Fruit fly (Drosophila melanogaster) whole organism, embryonic: ENCODE data around the gene sage.
A peak's percentile ranks its signal among the peaks of the same experiment; 100 is the strongest.

Experiments used
- BEAF-32 ChIP-seq: fragments of 200-800 bp; sonication (Bioruptor generic); optimal IDR thresholded peaks from 3 replicates; lab custom pipeline; 2017; ENCODE audit warnings: missing biosample characterization, missing genetic modification characterization, mild to moderate bottlenecking, moderate library complexity, missing genetic modification reagents
- CG11093 ChIP-seq: fragments of 200-800 bp; sonication (Bioruptor generic); IDR thresholded peaks from 3 replicates; pipeline ENCODE4 v1.3.6; 2022; ENCODE audit warnings: missing biosample characterization, missing genetic modification characterization
- CG11560 ChIP-seq: fragments of 200-800 bp; sonication (Bioruptor generic); IDR thresholded peaks from 3 replicates; pipeline ENCODE4 v1.3.6; 2022; ENCODE audit warnings: missing biosample characterization, missing genetic modification characterization
- CG13123 ChIP-seq: fragments of 200-800 bp; sonication (Bioruptor generic); optimal IDR thresholded peaks from 2 replicates; lab custom pipeline; 2016; ENCODE audit warnings: missing biosample characterization, missing genetic modification characterization
- CG15696 ChIP-seq: fragments of 200-800 bp; sonication (Bioruptor generic); optimal IDR thresholded peaks from 2 replicates; lab custom pipeline; 2019; ENCODE audit warnings: missing biosample characterization, mild to moderate bottlenecking, missing genetic modification characterization, moderate library complexity
- CG16779 ChIP-seq: fragments of 200-800 bp; sonication (Bioruptor generic); IDR thresholded peaks from 2 replicates; pipeline ENCODE4 v1.3.6; 2022; ENCODE audit warnings: missing biosample characterization, missing genetic modification characterization
- CG16863 ChIP-seq: fragments of 200-800 bp; sonication (Bioruptor generic); optimal IDR thresholded peaks from 3 replicates; lab custom pipeline; 2016; ENCODE audit warnings: missing biosample characterization, missing genetic modification characterization
- CG18011 ChIP-seq: fragments of 200-800 bp; sonication (Bioruptor generic); optimal IDR thresholded peaks from 2 replicates; lab custom pipeline; 2017; ENCODE audit warnings: missing biosample characterization, missing genetic modification characterization, mild to moderate bottlenecking, moderate library complexity, missing genotype
- CG1832 ChIP-seq: fragments of 200-800 bp; sonication (Bioruptor generic); optimal IDR thresholded peaks from 2 replicates; lab custom pipeline; 2017; ENCODE audit warnings: missing biosample characterization, mild to moderate bottlenecking, missing genetic modification characterization, inconsistent platforms
- CG18599 ChIP-seq: fragments of 200-800 bp; sonication (Bioruptor generic); optimal IDR thresholded peaks from 3 replicates; lab custom pipeline; 2017; ENCODE audit warnings: missing biosample characterization, missing genetic modification characterization, mild to moderate bottlenecking, moderate library complexity, missing genetic modification reagents
- CG2129 ChIP-seq: fragments of 200-800 bp; sonication (Bioruptor generic); IDR thresholded peaks from 2 replicates; pipeline ENCODE4 v1.3.6; 2022; ENCODE audit warnings: missing biosample characterization, missing genetic modification characterization; ENCODE audit not compliant: partially characterized antibody
- CG2202 ChIP-seq: fragments of 200-800 bp; sonication (Bioruptor generic); optimal IDR thresholded peaks from 2 replicates; lab custom pipeline; 2018; ENCODE audit warnings: missing biosample characterization, mild to moderate bottlenecking, missing genetic modification characterization
- CG30431 ChIP-seq: fragments of 200-800 bp; sonication (Bioruptor generic); optimal IDR thresholded peaks from 2 replicates; lab custom pipeline; 2017; ENCODE audit warnings: missing biosample characterization, missing genetic modification characterization
- CG32772 ChIP-seq: fragments of 200-800 bp; sonication (Bioruptor generic); IDR thresholded peaks from 2 replicates; pipeline ENCODE4 v1.3.6; 2022; ENCODE audit warnings: missing biosample characterization, missing genetic modification characterization
- CG3726 ChIP-seq: fragments of 200-800 bp; sonication (Bioruptor generic); IDR thresholded peaks from 3 replicates; pipeline ENCODE4, ENCODE4 v1.3.6; 2022; ENCODE audit warnings: missing biosample characterization, missing genetic modification characterization
- CG4404 ChIP-seq: fragments of 200-800 bp; sonication (Bioruptor generic); IDR thresholded peaks from 2 replicates; pipeline ENCODE4 v1.3.6; 2022; ENCODE audit warnings: missing biosample characterization, missing genetic modification characterization
- CG4730 ChIP-seq: fragments of 200-800 bp; sonication (Bioruptor generic); IDR thresholded peaks from 2 replicates; pipeline ENCODE4 v1.3.6; 2022; ENCODE audit warnings: missing biosample characterization, missing genetic modification characterization
- CG6272 ChIP-seq: fragments of 200-800 bp; sonication (Bioruptor generic); IDR thresholded peaks from 2 replicates; pipeline ENCODE4 v1.3.6; 2022; ENCODE audit warnings: missing biosample characterization, missing genetic modification characterization
- CG6689 ChIP-seq: fragments of 200-800 bp; sonication (Bioruptor generic); IDR thresholded peaks from 2 replicates; pipeline ENCODE4 v1.3.6; 2022; ENCODE audit warnings: missing biosample characterization, missing genetic modification characterization
- CG7372 ChIP-seq: fragments of 200-800 bp; sonication (Bioruptor generic); IDR thresholded peaks from 2 replicates; pipeline ENCODE4 v1.3.6; 2022; ENCODE audit warnings: missing biosample characterization, missing genetic modification characterization
- D19B ChIP-seq: fragments of 200-800 bp; sonication (Bioruptor generic); optimal IDR thresholded peaks from 2 replicates; lab custom pipeline; 2017; ENCODE audit warnings: missing biosample characterization, mild to moderate bottlenecking, missing genetic modification characterization
- E2f1 ChIP-seq: fragments of 200-800 bp; sonication (Bioruptor generic); IDR thresholded peaks from 2 replicates; pipeline ENCODE4 v1.3.6; 2022; ENCODE audit warnings: missing biosample characterization, missing genetic modification characterization
- Eip74EF ChIP-seq, 2 experiments: fragments of 200-800 bp in 1 of 2; fragments of >200 bp in 1 of 2; sonication (Bioruptor generic) in 1 of 2; optimal IDR thresholded peaks; 2 replicates each; lab custom pipeline; 2017 to 2019; ENCODE audit warnings: missing biosample characterization in 2 of 2, missing genetic modification characterization in 2 of 2, mild to moderate bottlenecking in 1 of 2, moderate library complexity in 1 of 2
- Elba2 ChIP-seq: fragments of 200-800 bp; sonication (Bioruptor generic); optimal IDR thresholded peaks from 3 replicates; lab custom pipeline; 2016; ENCODE audit warnings: missing biosample characterization, missing genetic modification characterization
- Fer2 ChIP-seq: fragments of 200-800 bp; sonication (Bioruptor generic); optimal IDR thresholded peaks from 2 replicates; lab custom pipeline; 2018; ENCODE audit warnings: missing biosample characterization, mild to moderate bottlenecking, missing genetic modification characterization, moderate library complexity
- HLH4C ChIP-seq: fragments of 200-800 bp; sonication (Bioruptor generic); IDR thresholded peaks from 3 replicates; pipeline ENCODE4 v1.3.6; 2022; ENCODE audit warnings: missing biosample characterization, missing genetic modification characterization; ENCODE audit not compliant: partially characterized antibody
- Sox102F ChIP-seq: fragments of 200-800 bp; sonication (Bioruptor generic); optimal IDR thresholded peaks from 2 replicates; lab custom pipeline; 2018; ENCODE audit warnings: missing biosample characterization, mild to moderate bottlenecking, missing genetic modification characterization, moderate library complexity
- Xrp1 ChIP-seq: fragments of 200-800 bp; sonication (Bioruptor generic); IDR thresholded peaks from 2 replicates; pipeline ENCODE4 v1.3.6; 2022; ENCODE audit warnings: missing biosample characterization, missing genetic modification characterization
- btn ChIP-seq: fragments of 200-800 bp; sonication (Bioruptor generic); optimal IDR thresholded peaks from 2 replicates; lab custom pipeline; 2016; ENCODE audit warnings: missing biosample characterization, missing genetic modification characterization
- cg ChIP-seq: fragments of 200-800 bp; sonication (Bioruptor generic); optimal IDR thresholded peaks from 3 replicates; lab custom pipeline; 2019; ENCODE audit warnings: missing biosample characterization, mild to moderate bottlenecking, missing genetic modification characterization, moderate library complexity
- emc ChIP-seq: fragments of 200-800 bp; sonication (Bioruptor generic); optimal IDR thresholded peaks from 2 replicates; lab custom pipeline; 2016; ENCODE audit warnings: missing biosample characterization, missing genetic modification characterization
- ewg ChIP-seq: fragments of 200-800 bp; sonication (Bioruptor generic); optimal IDR thresholded peaks from 3 replicates; lab custom pipeline; 2017; ENCODE audit warnings: mild to moderate bottlenecking, missing biosample characterization, missing genetic modification reagents, missing genetic modification characterization
- gt ChIP-seq: fragments of 200-800 bp; sonication (Bioruptor generic); IDR thresholded peaks from 2 replicates; pipeline ENCODE4 v1.3.6; 2022; ENCODE audit warnings: missing biosample characterization, missing genetic modification characterization
- inv ChIP-seq: fragments of 200-800 bp; sonication (Bioruptor generic); IDR thresholded peaks from 2 replicates; pipeline ENCODE4 v1.3.6; 2022; ENCODE audit warnings: missing biosample characterization, missing genetic modification characterization; ENCODE audit not compliant: partially characterized antibody
- jing ChIP-seq: fragments of 200-800 bp; sonication (Bioruptor generic); optimal IDR thresholded peaks from 2 replicates; lab custom pipeline; 2018; ENCODE audit warnings: missing biosample characterization, mild to moderate bottlenecking, missing genetic modification characterization
- onecut ChIP-seq: fragments of 200-800 bp; sonication (Bioruptor generic); IDR thresholded peaks from 2 replicates; pipeline ENCODE4 v1.3.6; 2022; ENCODE audit warnings: missing biosample characterization, missing genetic modification characterization
- otp ChIP-seq: fragments of 200-800 bp; sonication (Bioruptor generic); IDR thresholded peaks from 3 replicates; pipeline ENCODE4, ENCODE4 v1.3.6; 2022; ENCODE audit warnings: missing biosample characterization, missing genetic modification characterization
- pan ChIP-seq, 4 experiments: fragments of >200 bp in 3 of 4; fragments of 200-800 bp in 1 of 4; sonication (Bioruptor generic) in 1 of 4; optimal IDR thresholded peaks in 3 of 4; IDR thresholded peaks in 1 of 4; 2 replicates each; pipeline versions ENCODE4 v1.3.6 to Lab custom; 2017 to 2022; ENCODE audit warnings: missing biosample characterization in 2 of 4, missing genetic modification characterization in 2 of 4, mixed read lengths in 1 of 4
- phol ChIP-seq: fragments of 200-800 bp; sonication (Bioruptor generic); optimal IDR thresholded peaks from 3 replicates; lab custom pipeline; 2018; ENCODE audit warnings: missing biosample characterization, mild to moderate bottlenecking, missing genetic modification characterization, moderate library complexity
- psq ChIP-seq: fragments of 200-800 bp; sonication (Bioruptor generic); optimal IDR thresholded peaks from 2 replicates; lab custom pipeline; 2017; ENCODE audit warnings: missing biosample characterization, missing genetic modification characterization
- pzg ChIP-seq: fragments of 200-800 bp; sonication (Bioruptor generic); optimal IDR thresholded peaks from 3 replicates; lab custom pipeline; 2018; ENCODE audit warnings: missing biosample characterization, mild to moderate bottlenecking, missing genetic modification characterization, moderate library complexity
- rib ChIP-seq: fragments of 200-800 bp; sonication (Bioruptor generic); IDR thresholded peaks from 2 replicates; pipeline ENCODE4 v1.3.6; 2022; ENCODE audit warnings: missing biosample characterization, missing genetic modification characterization
- salm ChIP-seq: fragments of 200-800 bp; sonication (Bioruptor generic); optimal IDR thresholded peaks from 2 replicates; lab custom pipeline; 2018; ENCODE audit warnings: missing biosample characterization, mild to moderate bottlenecking, missing genetic modification characterization
- so ChIP-seq: fragments of 200-800 bp; sonication (Bioruptor generic); IDR thresholded peaks from 3 replicates; pipeline ENCODE4 v1.3.6; 2022; ENCODE audit warnings: missing biosample characterization, missing genetic modification characterization
- ssp ChIP-seq: fragments of 200-800 bp; sonication (Bioruptor generic); IDR thresholded peaks from 2 replicates; pipeline ENCODE4 v1.3.6; 2022; ENCODE audit warnings: missing biosample characterization, missing genetic modification characterization
- tin ChIP-seq: fragments of 200-800 bp; sonication (Bioruptor generic); optimal IDR thresholded peaks from 3 replicates; lab custom pipeline; 2016; ENCODE audit warnings: missing biosample characterization, missing genetic modification characterization
- toy ChIP-seq: fragments of 200-800 bp; sonication (Bioruptor generic); IDR thresholded peaks from 2 replicates; pipeline ENCODE4 v1.3.6; 2022; ENCODE audit warnings: missing biosample characterization, missing genetic modification characterization
- twi ChIP-seq: fragments of 200-800 bp; optimal IDR thresholded peaks from 2 replicates; lab custom pipeline; 2019; ENCODE audit warnings: missing biosample characterization, mild to moderate bottlenecking, missing genetic modification characterization, moderate library complexity
- wor ChIP-seq: fragments of 200-800 bp; sonication (Bioruptor generic); IDR thresholded peaks from 2 replicates; pipeline ENCODE4 v1.3.6; 2022; ENCODE audit warnings: missing biosample characterization, missing genetic modification characterization
- zfh2 ChIP-seq: fragments of 200-800 bp; sonication (Bioruptor generic); optimal IDR thresholded peaks from 2 replicates; lab custom pipeline; 2016; ENCODE audit warnings: missing biosample characterization, missing genetic modification characterization

The sage gene

DNA sequence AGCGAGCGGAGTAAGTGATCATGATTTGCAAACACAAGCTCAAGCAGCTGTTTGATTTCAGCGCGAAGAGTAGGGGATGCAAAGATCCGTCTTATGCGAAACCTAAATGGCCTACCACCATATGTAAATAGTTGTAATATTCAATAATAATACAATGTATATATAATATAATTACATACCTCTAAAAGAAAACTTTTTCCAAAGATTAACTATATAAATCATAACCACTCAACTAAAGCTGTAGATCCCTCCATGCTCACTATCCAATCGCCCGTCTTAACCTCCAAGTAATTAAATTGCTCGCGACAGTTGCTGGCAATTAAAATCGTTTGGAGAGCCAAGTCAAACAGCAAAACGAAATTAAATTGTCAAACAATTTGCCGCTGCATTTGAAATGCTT is 36.6 kb downstream of the sage start (continued):
- no peak for TF ChIP-seq cg (GFP tag; lab: Kevin White, UChicago)
- no peak for TF ChIP-seq CG16863 (GFP tag; lab: Kevin White, UChicago)
- TF ChIP-seq zfh2, result peak; percentile 29
- 0 out of 3 replicates have a peak, but pooled peaks have one; percentile 52 for TF ChIP-seq CG11560 (tag; lab: Robert Waterston, UW)
- TF ChIP-seq CG16779 (GFP tag; lab: Robert Waterston, UW), result peak; percentile 55; the same call in 1 of the 2 replicates
- peak; percentile 85 for TF ChIP-seq CG6689 (GFP tag; lab: Robert Waterston, UW)
- TF ChIP-seq CG1832, result no peak
- no peak; the same call in 1 of the 2 replicates for TF ChIP-seq rib
- peak; percentile 35; the same call in 1 of the 3 replicates for TF ChIP-seq CG11093
- peak; percentile 26 for TF ChIP-seq CG13123
- TF ChIP-seq ssp (GFP tag; lab: Robert Waterston, UW), result peak; percentile 63
- no peak for TF ChIP-seq twi (tag; lab: Kevin White, UChicago)
- TF ChIP-seq gt (GFP tag; lab: Robert Waterston, UW), result no peak
- peak; percentile 63; the same call in 1 of the 3 replicates for TF ChIP-seq so (GFP tag; lab: Robert Waterston, UW)
- 0 out of 3 replicates have a peak, but pooled peaks have one; percentile 41 for TF ChIP-seq CG3726 (GFP tag; lab: Robert Waterston, UW)
- TF ChIP-seq wor, result peak; percentile 26; the same call in 1 of the 2 replicates
- peak; percentile 26; the same call in 1 of the 2 replicates for TF ChIP-seq CG32772
- peak; percentile 47 for TF ChIP-seq tin (GFP tag; lab: Kevin White, UChicago)
- TF ChIP-seq emc (GFP tag; lab: Kevin White, UChicago), result no peak
- TF ChIP-seq CG2202 (tag; lab: Kevin White, UChicago), result no peak
- TF ChIP-seq Fer2 (tag; lab: Kevin White, UChicago), result peak; percentile 30
- TF ChIP-seq otp (GFP tag; lab: Robert Waterston, UW), result no peak
- TF ChIP-seq phol (tag; lab: Kevin White, UChicago), result peak; percentile 75
- peak; percentile 53; the same call in 1 of the 2 replicates for TF ChIP-seq CG4404 (GFP tag; lab: Robert Waterston, UW)
- no peak for TF ChIP-seq btn (GFP tag; lab: Kevin White, UChicago)
- TF ChIP-seq psq (GFP tag; lab: Kevin White, UChicago), result no peak
- TF ChIP-seq CG2129 (GFP tag; lab: Robert Waterston, UW), result no peak
- peak; percentile 32 for TF ChIP-seq onecut (GFP tag; lab: Robert Waterston, UW)
- TF ChIP-seq CG30431 (GFP tag; lab: Kevin White, UChicago), result no peak
- peak; percentile 17 for TF ChIP-seq CG18011
- peak; percentile 80 for TF ChIP-seq Sox102F
- peak; percentile 23 for TF ChIP-seq CG15696 (tag; lab: Kevin White, UChicago)
- TF ChIP-seq Eip74EF (GFP tag; optimal IDR thresholded peaks at IDR 0.05; lab: Kevin White, UChicago), result peak in 1 of 2 experiments; percentile 13
- TF ChIP-seq pan (optimal IDR thresholded peaks at IDR 0.05; lab: Kevin White, UChicago), result no peak
- TF ChIP-seq pan (GFP tag; optimal IDR thresholded peaks at IDR 0.05 in 1 of 2, IDR thresholded peaks at IDR 0.05 in 1 of 2), result peak in 1 of 2 experiments; percentile 90
- peak; percentile 84 for TF ChIP-seq D19B (GFP tag; lab: Kevin White, UChicago)
- peak; percentile 84 for TF ChIP-seq CG18599
- TF ChIP-seq BEAF-32, result no peak
- no peak for TF ChIP-seq inv (GFP tag; lab: Robert Waterston, UW)
- TF ChIP-seq CG6272 (GFP tag; lab: Robert Waterston, UW), result peak; percentile 73
- no peak for TF ChIP-seq pzg (GFP tag; lab: Kevin White, UChicago)
- peak; percentile 53 for TF ChIP-seq jing (GFP tag; lab: Kevin White, UChicago)
- peak; percentile 69 for TF ChIP-seq CG7372 (GFP tag; lab: Robert Waterston, UW)
- TF ChIP-seq HLH4C (GFP tag; lab: Robert Waterston, UW), result no peak
- peak; percentile 73 for TF ChIP-seq CG4730 (GFP tag; lab: Robert Waterston, UW)
- TF ChIP-seq Xrp1, result peak; percentile 67; the same call in 1 of the 2 replicates
- TF ChIP-seq Elba2 (GFP tag; lab: Kevin White, UChicago), result no peak
- TF ChIP-seq salm (tag; lab: Kevin White, UChicago), result peak; percentile 39
- peak; percentile 50 for TF ChIP-seq ewg (GFP tag; lab: Kevin White, UChicago)
- peak; percentile 72 for TF ChIP-seq toy
- TF ChIP-seq E2f1 (GFP tag; lab: Robert Waterston, UW), result peak; percentile 85
